Fruit fly (Drosophila melanogaster): ENCODE data around the gene CG13010.

Gene CG13010

dm6 chrX:16651098-16651497, 27.6 kb downstream of the CG13010 start, which contains the start of the genes CG32573 and CG42512 (continued):
- TF ChIP-seq scrt (GFP tag; optimal IDR thresholded peaks at IDR 0.05) = no peak
- no peak for TF ChIP-seq CG10979 (tag; optimal IDR thresholded peaks at IDR 0.05)
- no peak for TF ChIP-seq klu (GFP tag; IDR thresholded peaks at IDR 0.05)
- TF ChIP-seq Doc3 (GFP tag; IDR thresholded peaks at IDR 0.05; ENCODE audit: partially characterized antibody) = peak; percentile 62; the same call in 2 of the 3 replicates
- TF ChIP-seq stwl (tag; optimal IDR thresholded peaks at IDR 0.05) = peak; percentile 95
- no peak for TF ChIP-seq unpg (GFP tag; optimal IDR thresholded peaks at IDR 0.05)
- TF ChIP-seq CG3065 (GFP tag; optimal IDR thresholded peaks at IDR 0.05) = no peak
- no peak for TF ChIP-seq lov (optimal IDR thresholded peaks at IDR 0.05)
- TF ChIP-seq lov (GFP tag; IDR thresholded peaks at IDR 0.05) = no peak
- no peak for TF ChIP-seq D (optimal IDR thresholded peaks at IDR 0.05)
- no peak for TF ChIP-seq D (GFP tag; optimal IDR thresholded peaks at IDR 0.05)
- peak; percentile 60 for TF ChIP-seq CG3847 (GFP tag; IDR thresholded peaks at IDR 0.05)
- TF ChIP-seq CG12071 (GFP tag; optimal IDR thresholded peaks at IDR 0.05) = no peak
- peak; percentile 40; the same call in 1 of the 3 replicates for TF ChIP-seq knrl (GFP tag; IDR thresholded peaks at IDR 0.05; ENCODE audit: partially characterized antibody)
- no peak for TF ChIP-seq Hr51 (GFP tag; optimal IDR thresholded peaks at IDR 0.05)
- no peak for TF ChIP-seq Hey (tag; optimal IDR thresholded peaks at IDR 0.05)
- no peak for TF ChIP-seq lbe (GFP tag; optimal IDR thresholded peaks at IDR 0.05)
- no peak for TF ChIP-seq ab (GFP tag; optimal IDR thresholded peaks at IDR 0.05)
- no peak for TF ChIP-seq z (GFP tag; IDR thresholded peaks at IDR 0.05)
- TF ChIP-seq CG9932 (GFP tag; IDR thresholded peaks at IDR 0.05) = no peak
- TF ChIP-seq CG1602 (GFP tag; optimal IDR thresholded peaks at IDR 0.05) = no peak
- no peak for TF ChIP-seq CG6689 (GFP tag; IDR thresholded peaks at IDR 0.05)
- no peak for TF ChIP-seq pho (GFP tag; optimal IDR thresholded peaks at IDR 0.05)
- TF ChIP-seq Meics (GFP tag; optimal IDR thresholded peaks at IDR 0.05) = no peak
- TF ChIP-seq CG12155 (GFP tag; optimal IDR thresholded peaks at IDR 0.05) = no peak
- TF ChIP-seq CG14860 (GFP tag; IDR thresholded peaks at IDR 0.05; ENCODE audit: partially characterized antibody) = peak; percentile 38; the same call in 1 of the 3 replicates
- no peak for TF ChIP-seq maf-S (GFP tag; optimal IDR thresholded peaks at IDR 0.05)
- TF ChIP-seq nom (GFP tag; optimal IDR thresholded peaks at IDR 0.05) = no peak
- no peak for TF ChIP-seq CG8089 (GFP tag; optimal IDR thresholded peaks at IDR 0.05)
- no peak for TF ChIP-seq CG8944 (GFP tag; optimal IDR thresholded peaks at IDR 0.05)
- peak; percentile 71 for TF ChIP-seq unc-4 (GFP tag; IDR thresholded peaks at IDR 0.05; ENCODE audit: partially characterized antibody)
- TF ChIP-seq Ets97D (GFP tag; optimal IDR thresholded peaks at IDR 0.05) = peak; percentile 71
- no peak for TF ChIP-seq az2 (GFP tag; optimal IDR thresholded peaks at IDR 0.05)
- no peak for TF ChIP-seq CG13123 (GFP tag; optimal IDR thresholded peaks at IDR 0.05)
- no peak for TF ChIP-seq bigmax (GFP tag; optimal IDR thresholded peaks at IDR 0.05)
- TF ChIP-seq CG10565 (GFP tag; optimal IDR thresholded peaks at IDR 0.05) = no peak
- no peak for TF ChIP-seq CG17359 (tag; optimal IDR thresholded peaks at IDR 0.05)
- TF ChIP-seq H2.0 (GFP tag; IDR thresholded peaks at IDR 0.05) = no peak
- TF ChIP-seq CG13894 (tag; optimal IDR thresholded peaks at IDR 0.05) = no peak
- peak; percentile 13 for TF ChIP-seq mam (GFP tag; optimal IDR thresholded peaks at IDR 0.05)
- TF ChIP-seq Max (GFP tag; optimal IDR thresholded peaks at IDR 0.05) = no peak
- TF ChIP-seq stc (GFP tag; IDR thresholded peaks at IDR 0.05) = no peak
- no peak for TF ChIP-seq CG15269 (tag; optimal IDR thresholded peaks at IDR 0.05)
- no peak for TF ChIP-seq CG9876 (GFP tag; optimal IDR thresholded peaks at IDR 0.05)
- TF ChIP-seq gt (GFP tag; IDR thresholded peaks at IDR 0.05) = no peak
- no peak for TF ChIP-seq CG8281 (tag; optimal IDR thresholded peaks at IDR 0.05)
- TF ChIP-seq Dfd (GFP tag; optimal IDR thresholded peaks at IDR 0.05) = no peak
- no peak for TF ChIP-seq Fer1 (GFP tag; optimal IDR thresholded peaks at IDR 0.05)
- no peak for TF ChIP-seq Usf (GFP tag; optimal IDR thresholded peaks at IDR 0.05)
- TF ChIP-seq CG4730 (GFP tag; IDR thresholded peaks at IDR 0.05) = no peak
- TF ChIP-seq CG12942 (GFP tag; optimal IDR thresholded peaks at IDR 0.05) = no peak
- no peak for TF ChIP-seq CG12236 (GFP tag; optimal IDR thresholded peaks at IDR 0.05)

Data from whole organism, embryonic.